Fruit fly (Drosophila melanogaster) whole organism, larva: Measurements from ENCODE around the gene CG5850.

Experiments
- noc ChIP-seq: fragments of 200-800 bp; sonication (Bioruptor generic); optimal IDR thresholded peaks from 3 replicates; lab custom pipeline; 2019; ENCODE audit warnings: missing biosample characterization, mild to moderate bottlenecking, missing genetic modification characterization, moderate library complexity

CG5850 gene

DNA sequence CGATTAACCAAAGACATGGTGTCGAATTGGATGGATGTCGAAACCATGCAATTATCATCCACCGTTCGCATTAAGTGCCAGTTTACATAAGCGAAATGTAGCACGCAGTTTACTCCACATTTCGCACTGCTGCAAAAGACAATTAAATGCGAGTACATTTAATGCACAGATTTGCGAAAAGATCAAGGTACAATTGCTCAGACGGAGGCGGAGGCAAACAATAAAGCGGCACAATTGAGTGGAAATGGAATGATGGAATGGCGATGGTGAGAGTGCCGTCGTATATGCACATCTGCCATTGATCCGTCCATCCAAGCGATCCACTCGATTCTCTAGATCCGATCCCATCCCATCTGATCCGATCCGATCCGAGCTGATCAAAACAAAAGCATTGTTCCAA, 18.7 kb downstream of the CG5850 start:
- no peak for TF ChIP-seq noc (tag; lab: Kevin White, UChicago)

DNA sequence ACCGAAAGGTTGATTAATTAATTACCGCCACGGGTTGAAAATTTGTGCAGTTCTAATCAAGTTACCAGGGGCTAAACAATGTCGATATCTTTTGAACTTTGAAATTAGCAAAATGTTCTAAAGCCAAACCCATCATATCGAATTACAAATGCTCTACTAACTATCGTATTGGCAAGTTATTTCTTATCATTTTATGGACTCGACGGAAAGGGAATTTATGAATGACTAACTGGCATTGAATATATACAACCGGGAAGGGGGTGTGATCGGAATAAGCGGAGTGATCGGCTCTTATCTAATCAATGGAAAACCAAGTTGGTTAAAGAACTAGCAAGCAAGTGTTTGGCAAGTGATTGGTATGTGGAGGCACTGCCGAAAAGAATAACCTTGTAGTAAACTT, 20.2 kb downstream of the CG5850 start:
- TF ChIP-seq noc (tag; lab: Kevin White, UChicago) = peak; percentile 61

DNA sequence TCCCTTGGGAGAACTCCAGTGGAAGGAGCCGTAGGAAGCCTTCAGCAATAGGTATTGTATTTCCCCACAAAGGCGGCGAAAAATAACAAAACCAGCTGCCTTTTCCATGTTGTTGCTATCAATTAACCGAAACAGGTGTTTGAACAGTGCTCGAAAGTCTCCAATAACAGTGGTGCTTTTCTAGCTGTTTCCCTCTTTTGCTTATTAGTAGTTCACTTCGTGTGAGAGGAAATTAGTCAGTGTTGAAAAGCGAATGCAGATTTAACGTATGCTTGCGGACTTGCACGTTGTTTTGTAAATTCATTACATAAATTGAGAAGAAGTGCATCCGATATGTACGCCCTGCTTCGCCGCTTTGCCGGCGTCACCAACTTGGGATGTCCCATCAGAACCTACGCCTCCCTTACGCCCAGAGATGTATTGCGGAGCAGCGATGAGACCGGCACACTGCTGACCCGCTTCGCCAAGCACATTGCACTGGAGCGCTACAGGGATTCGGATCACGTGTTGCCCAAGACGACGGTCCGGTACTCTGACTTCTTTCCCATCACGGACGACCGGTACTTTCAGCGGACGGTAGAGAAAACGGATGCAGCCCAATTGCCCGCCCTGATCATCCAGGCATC, 25.0 kb downstream of the CG5850 start, which contains the start of the genes Datp and CG4619:
TSS of gene Datp (minus strand) at position 160 of the 626 bp plus-strand sequence.
TSS of gene CG4619 (plus strand) at position 233 of the 626 bp plus-strand sequence.
- peak; percentile 43 for TF ChIP-seq noc (tag; lab: Kevin White, UChicago)

DNA sequence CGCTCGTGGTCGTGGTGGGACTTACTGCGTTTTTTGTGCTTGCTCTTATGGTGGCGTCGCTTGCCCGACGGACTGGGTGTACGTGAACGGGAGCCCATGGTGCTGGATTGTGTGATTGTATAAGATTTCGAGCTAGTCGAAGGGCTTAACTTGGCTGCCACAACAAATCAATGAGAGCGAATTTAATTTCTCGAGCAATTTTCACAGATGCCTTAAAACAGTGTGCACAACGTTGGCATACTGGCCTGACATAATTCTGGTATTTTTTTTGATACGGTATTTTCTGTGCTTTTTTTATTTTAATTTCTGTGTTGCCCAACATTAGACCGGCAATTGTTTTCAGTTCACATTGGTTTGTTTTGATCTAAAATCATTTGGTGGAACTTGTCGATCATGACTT, 25.8 kb downstream of the CG5850 start, which contains the start of gene Arglu1:
TSS of gene Arglu1 (minus strand) at position 227 of the 400 bp plus-strand sequence.
- TF ChIP-seq noc (tag; lab: Kevin White, UChicago) = no peak

DNA sequence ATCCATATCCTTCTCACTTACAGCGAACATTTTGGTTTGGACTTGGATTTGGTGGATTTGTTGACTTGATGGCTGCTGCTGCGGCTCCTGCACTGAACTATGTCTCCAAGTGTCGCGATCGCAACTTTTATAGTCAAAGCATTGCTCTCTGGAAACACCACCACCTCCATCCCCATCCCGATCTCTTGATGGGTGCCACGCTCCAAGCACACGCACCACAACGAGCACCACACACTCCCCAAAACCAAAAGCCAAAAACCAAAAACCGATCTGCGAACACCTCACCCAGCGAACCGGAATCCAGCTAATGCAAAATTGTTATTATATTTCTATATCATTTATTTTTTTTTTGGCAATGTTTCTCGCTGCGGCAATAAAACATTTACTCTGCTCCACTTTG, 30.7 kb downstream of the CG5850 start, which contains the start of gene Cpr30F:
TSS of gene Cpr30F (minus strand) at position 101 of the 400 bp plus-strand sequence.
- TF ChIP-seq noc (tag; lab: Kevin White, UChicago) = no peak

DNA sequence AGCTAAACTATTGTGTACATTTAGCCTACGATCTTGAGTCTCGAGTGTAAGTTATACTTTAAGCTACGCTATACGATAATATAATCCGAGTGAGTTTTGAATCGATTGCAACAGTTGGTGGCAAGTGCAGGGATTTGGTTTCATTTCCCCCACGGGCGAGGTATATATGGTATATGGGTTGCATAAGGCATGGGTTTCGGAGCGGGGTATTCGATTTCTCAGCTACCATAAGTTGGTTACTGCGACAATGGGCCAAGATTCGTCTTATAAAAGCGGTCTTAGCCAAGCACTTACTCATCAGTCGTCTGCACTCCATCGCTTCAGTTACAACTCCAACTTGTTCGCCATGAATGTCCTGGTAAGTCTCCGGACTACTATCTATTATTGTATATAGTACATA, 33.5 kb downstream of the CG5850 start, which contains the start of gene CG42367:
TSS of gene CG42367 (plus strand) at position 301 of the 400 bp plus-strand sequence.
- no peak for TF ChIP-seq noc (tag; lab: Kevin White, UChicago)

DNA sequence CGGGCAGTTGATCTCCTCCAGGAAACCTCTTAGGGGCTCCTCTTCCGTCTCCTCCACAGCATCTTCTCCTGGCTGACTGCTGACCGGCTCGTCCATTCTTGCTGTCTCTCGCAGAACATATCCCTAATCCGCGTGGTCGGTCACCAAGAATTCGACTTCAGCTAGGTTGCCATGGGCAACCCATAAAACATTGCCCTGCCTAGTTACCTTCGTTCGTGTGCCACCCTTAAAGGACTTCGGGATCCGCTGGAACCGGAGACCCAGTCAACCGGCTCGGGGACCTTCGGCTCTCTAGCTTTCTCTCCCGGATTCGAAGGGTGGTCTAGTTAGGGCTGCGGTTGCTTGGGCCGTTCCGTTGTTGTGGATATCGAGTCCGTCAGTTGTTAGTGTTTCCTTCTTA, 39.0 kb downstream of the CG5850 start, which contains the start of the genes TbCMF46 and CG42366:
TSS of gene TbCMF46 (minus strand) at position 101 of the 400 bp plus-strand sequence.
TSS of gene CG42366 (plus strand) at position 397 of the 400 bp plus-strand sequence.
- no peak for TF ChIP-seq noc (tag; lab: Kevin White, UChicago)

DNA sequence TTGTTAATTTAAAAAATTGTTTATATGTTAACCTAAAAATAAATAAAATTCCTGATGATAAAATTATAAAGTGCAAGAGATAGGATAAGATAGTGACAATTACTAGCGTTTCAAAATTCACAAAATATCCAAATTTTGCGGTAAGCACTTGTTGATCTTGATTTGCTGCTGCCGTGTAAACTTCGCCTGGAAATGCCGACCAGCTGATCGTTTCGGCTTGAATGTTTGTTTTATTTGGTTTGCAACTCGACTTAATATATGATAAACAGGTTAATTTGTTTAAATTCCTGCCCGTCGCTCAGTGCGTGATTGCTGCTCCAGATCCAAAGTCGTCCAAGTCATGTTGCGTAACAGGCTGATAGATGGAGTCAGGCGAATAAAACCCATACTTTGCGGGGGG, 42.3 kb downstream of the CG5850 start, which contains the start of gene CG4592:
TSS of gene CG4592 (plus strand) at position 233 of the 400 bp plus-strand sequence.
- TF ChIP-seq noc (tag; lab: Kevin White, UChicago) = no peak

DNA sequence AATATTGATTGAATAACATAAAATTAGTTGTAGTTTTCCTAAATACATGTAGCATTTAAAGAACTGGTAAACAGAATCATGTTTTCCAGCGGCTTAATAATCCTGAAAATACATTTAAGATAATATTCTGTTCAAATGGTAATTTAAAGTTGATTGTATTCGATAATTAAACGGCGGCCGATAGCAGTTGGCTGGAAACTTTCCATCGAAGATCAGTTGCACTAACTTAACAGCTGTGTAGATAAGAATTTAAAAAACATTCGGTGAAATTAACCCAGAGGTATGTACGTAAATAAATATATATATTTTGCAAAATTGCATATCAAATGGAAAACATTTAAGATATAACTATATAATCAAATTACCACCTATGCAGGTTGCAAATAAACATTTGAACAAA, 43.8 kb downstream of the CG5850 start, which contains the start of gene CG4594:
TSS of gene CG4594 (plus strand) at position 212 of the 400 bp plus-strand sequence.
- TF ChIP-seq noc (tag; lab: Kevin White, UChicago) = no peak

DNA sequence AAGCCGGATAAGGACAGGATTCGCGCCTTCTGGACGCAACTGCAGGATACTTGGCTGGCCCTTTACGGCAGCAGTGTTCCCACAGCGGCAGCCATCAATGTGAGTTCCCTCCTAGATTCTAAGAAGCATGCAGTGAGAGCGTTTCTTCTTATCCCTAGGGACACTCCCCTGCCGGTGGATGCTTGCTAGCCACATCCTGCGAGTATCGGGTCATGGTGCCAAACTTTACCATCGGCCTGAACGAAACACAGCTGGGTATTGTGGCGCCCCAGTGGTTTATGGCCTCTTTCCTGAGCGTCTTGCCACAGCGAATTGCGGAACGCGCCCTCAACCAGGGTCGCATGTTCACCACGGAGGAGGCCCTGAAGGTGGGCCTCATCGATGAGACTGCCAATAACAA, 44.5 kb downstream of the CG5850 start:
- no peak for TF ChIP-seq noc (tag; lab: Kevin White, UChicago)

DNA sequence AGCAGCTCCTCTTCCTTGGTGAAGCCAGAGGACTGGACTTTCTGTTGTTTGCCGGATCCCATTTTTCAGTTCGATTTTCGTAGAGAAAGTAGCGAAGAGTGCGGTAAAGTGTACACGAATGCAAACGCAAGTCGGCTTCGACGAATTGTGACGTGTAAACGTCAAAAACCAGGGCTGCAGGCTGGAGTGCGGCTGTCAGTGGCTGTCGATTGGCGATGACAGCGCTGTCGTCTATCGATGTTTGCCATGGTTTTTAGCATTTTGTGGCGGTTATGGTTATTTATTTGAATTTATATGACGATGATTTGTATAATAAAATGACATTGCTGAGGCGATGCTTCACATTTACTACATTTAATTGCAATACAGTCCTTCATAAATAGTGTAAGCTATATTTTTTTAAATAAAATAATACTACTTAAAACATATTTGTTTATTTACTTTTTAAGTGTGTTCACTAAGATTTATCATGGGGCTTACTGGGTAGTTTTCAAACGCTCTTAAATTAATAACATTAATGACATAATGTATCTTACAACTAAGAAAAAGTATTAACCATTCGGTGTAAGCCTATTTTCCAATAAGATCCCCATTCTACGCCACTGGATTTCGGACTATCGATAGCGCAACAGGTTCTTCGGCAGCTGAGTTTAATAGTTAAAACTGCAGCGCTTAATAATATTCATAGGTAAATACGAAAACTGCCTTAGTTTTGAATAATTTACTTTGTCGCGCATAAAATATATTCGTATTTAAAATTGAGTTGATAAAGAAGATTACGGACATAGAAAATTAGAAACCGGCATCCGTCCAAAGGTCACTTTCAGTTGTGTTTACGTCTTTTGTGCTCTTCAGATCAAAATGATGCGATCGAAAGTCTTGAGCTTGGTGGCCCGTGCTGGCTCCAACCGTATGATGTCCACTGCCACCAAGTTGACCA, 45.5 kb downstream of the CG5850 start, which contains the start of the genes CG5885 and CG4598:
TSS of gene CG5885 (minus strand) at position 311 of the 940 bp plus-strand sequence.
TSS of gene CG4598 (plus strand) at position 599 of the 940 bp plus-strand sequence.
- peak; percentile 68 for TF ChIP-seq noc (tag; lab: Kevin White, UChicago)

DNA sequence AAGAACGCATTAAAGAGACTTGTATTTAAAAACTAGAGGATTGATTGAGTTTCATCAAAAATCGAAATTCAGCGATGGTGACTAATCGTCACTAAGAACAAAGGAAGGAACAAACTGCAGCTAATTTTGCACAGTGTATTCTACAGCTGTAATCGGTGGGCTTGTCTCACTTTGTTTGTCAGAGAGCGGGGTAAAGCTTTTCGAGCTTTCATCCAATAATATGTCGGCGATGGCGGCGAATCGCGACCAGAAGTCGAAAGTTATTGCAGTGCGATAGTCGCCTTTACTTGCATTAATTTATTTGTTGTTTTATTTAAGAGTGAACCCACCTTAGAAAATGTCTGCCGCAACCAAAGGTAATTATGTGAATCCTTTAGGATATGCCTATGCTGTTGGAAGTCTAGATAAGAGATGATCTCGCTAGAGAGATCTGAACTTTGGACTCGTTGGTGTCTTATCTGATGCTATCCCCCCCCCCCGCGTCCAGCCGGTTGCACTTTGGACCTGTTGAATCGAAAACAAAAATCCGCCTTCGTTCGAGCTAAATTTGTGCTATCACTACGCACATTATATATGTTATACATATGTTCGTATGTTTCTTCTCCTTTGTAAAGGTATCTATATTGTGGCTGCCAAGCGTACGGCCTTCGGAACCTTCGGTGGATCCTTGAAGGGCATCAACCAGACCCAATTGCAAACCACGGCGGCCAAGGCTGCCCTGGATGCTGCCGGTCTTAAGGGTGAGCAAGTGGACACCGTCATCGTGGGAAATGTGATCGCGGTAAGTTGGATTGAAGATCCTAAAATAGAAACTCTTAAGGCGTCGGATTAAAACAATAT, 48.5 kb downstream of the CG5850 start, which contains the start of gene yip2:
TSS of gene yip2 (plus strand) at position 243 of the 840 bp plus-strand sequence.
- TF ChIP-seq noc (tag; lab: Kevin White, UChicago) = peak; percentile 70

DNA sequence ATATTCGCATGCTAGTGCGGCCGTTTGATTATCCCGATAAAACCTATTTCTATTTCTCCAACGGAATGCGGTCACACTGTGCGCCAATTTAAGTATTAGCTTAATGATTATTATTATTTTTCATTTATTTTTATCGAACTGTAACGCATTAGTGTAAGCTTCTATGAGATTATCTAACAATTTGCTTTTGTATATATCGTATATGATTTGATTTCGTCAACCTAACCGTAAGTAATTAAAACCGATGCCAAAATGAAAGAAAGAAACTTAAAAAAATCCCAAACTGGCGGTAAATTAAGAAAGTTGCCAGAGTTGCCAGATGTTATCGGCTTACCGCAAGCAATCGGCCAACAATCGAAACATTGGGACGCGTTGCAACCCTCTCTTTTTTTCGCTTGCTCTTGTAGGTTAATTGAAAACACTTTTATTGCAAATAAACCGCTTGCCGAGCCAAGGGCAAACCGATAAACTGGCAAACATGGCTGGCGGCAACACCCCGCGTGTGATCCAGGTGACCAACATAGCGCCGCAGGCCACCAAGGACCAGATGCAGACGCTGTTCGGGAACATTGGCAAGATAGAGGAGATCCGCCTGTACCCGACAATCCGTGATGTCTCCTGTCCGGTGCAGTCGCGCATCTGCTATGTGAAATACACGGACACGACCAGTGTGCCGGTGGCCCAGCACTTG, 51.0 kb downstream of the CG5850 start, which contains the start of the genes Etl1 and Srp54:
TSS of gene Etl1 (minus strand) at position 39 of the 691 bp plus-strand sequence.
TSS of gene Srp54 (plus strand) at position 342 of the 691 bp plus-strand sequence.
- no peak for TF ChIP-seq noc (tag; lab: Kevin White, UChicago)

DNA sequence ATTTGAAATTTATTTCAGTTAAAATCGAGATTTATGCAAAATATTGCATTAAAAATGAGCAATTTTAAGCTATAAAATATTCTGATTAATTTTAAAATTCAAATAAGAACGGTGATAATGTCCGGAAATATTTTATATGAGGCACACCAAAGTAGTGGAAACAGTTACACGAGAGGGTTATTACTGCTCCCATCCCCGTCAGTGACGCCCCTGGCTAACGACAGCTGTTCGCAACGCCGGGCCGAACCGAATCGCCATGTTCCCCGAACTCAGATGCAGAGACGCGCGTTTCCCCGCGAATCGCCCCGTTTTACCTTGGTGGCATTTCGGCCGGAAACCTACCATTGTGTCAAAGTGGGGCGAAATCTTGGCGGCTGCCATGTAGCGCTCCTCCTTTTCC, 52.0 kb downstream of the CG5850 start:
- TF ChIP-seq noc (tag; lab: Kevin White, UChicago) = peak; percentile 25
